Fruit fly (Drosophila melanogaster) whole organism, embryonic: Measurements from ENCODE around the gene pros.

Experiments
- Aef1 ChIP-seq: fragments of 200-800 bp; sonication (Bioruptor generic); IDR thresholded peaks from 3 replicates; pipeline ENCODE4 v1.3.6; 2022; ENCODE audit warnings: missing biosample characterization, missing genetic modification characterization
- CG10267 ChIP-seq: fragments of 200-800 bp; sonication (Bioruptor generic); optimal IDR thresholded peaks from 2 replicates; lab custom pipeline; 2018; ENCODE audit warnings: missing biosample characterization, mild to moderate bottlenecking, missing genetic modification characterization, moderate library complexity
- CG10543 ChIP-seq: fragments of 200-800 bp; sonication (Bioruptor generic); optimal IDR thresholded peaks from 3 replicates; lab custom pipeline; 2017; ENCODE audit warnings: missing biosample characterization, mild to moderate bottlenecking, missing genetic modification characterization, moderate library complexity
- CG10959 ChIP-seq: fragments of 200-800 bp; sonication (Bioruptor generic); IDR thresholded peaks from 2 replicates; pipeline ENCODE4 v1.3.6; 2022; ENCODE audit warnings: missing biosample characterization, missing genetic modification characterization
- CG1233 ChIP-seq: fragments of 200-800 bp; sonication (Bioruptor generic); optimal IDR thresholded peaks from 4 replicates; lab custom pipeline; 2018; ENCODE audit warnings: missing biosample characterization, mild to moderate bottlenecking, missing genetic modification characterization
- CG12942 ChIP-seq: fragments of 200-800 bp; sonication (Bioruptor generic); optimal IDR thresholded peaks from 3 replicates; lab custom pipeline; 2016; ENCODE audit warnings: missing biosample characterization, missing genetic modification characterization
- CG13287 ChIP-seq: fragments of 200-800 bp; sonication (Bioruptor generic); IDR thresholded peaks from 2 replicates; pipeline ENCODE4 v1.3.6; 2022; ENCODE audit warnings: missing biosample characterization, missing genetic modification characterization; ENCODE audit not compliant: partially characterized antibody
- CG13894 ChIP-seq: fragments of 200-800 bp; sonication (Bioruptor generic); optimal IDR thresholded peaks from 3 replicates; lab custom pipeline; 2018; ENCODE audit warnings: missing biosample characterization, mild to moderate bottlenecking, missing genetic modification characterization, moderate library complexity
- CG14710 ChIP-seq: fragments of 200-800 bp; sonication (Bioruptor generic); optimal IDR thresholded peaks from 3 replicates; lab custom pipeline; 2019; ENCODE audit warnings: missing biosample characterization, mild to moderate bottlenecking, missing genetic modification characterization, moderate library complexity
- CG15696 ChIP-seq: fragments of 200-800 bp; sonication (Bioruptor generic); optimal IDR thresholded peaks from 2 replicates; lab custom pipeline; 2019; ENCODE audit warnings: missing biosample characterization, mild to moderate bottlenecking, missing genetic modification characterization, moderate library complexity
- CG16813 ChIP-seq: fragments of 200-800 bp; sonication (Bioruptor generic); IDR thresholded peaks from 3 replicates; pipeline ENCODE4 v1.3.6; 2022; ENCODE audit warnings: missing biosample characterization, missing genetic modification characterization; ENCODE audit not compliant: partially characterized antibody
- CG17361 ChIP-seq: fragments of 200-800 bp; sonication (Bioruptor generic); IDR thresholded peaks from 3 replicates; pipeline ENCODE4 v1.3.6; 2022; ENCODE audit warnings: missing biosample characterization, missing genetic modification characterization
- CG2875 ChIP-seq: fragments of 200-800 bp; sonication (Bioruptor generic); optimal IDR thresholded peaks from 2 replicates; lab custom pipeline; 2017; ENCODE audit warnings: missing biosample characterization, mild to moderate bottlenecking, missing genetic modification characterization, missing genetic modification reagents
- CG30431 ChIP-seq: fragments of 200-800 bp; sonication (Bioruptor generic); optimal IDR thresholded peaks from 2 replicates; lab custom pipeline; 2017; ENCODE audit warnings: missing biosample characterization, missing genetic modification characterization
- CG3065 ChIP-seq: fragments of 200-800 bp; sonication (Bioruptor generic); optimal IDR thresholded peaks from 2 replicates; lab custom pipeline; 2016; ENCODE audit warnings: missing biosample characterization, missing genetic modification characterization
- CG31441 ChIP-seq: fragments of 200-800 bp; sonication (Bioruptor generic); IDR thresholded peaks from 2 replicates; pipeline ENCODE4 v1.3.6; 2022; ENCODE audit warnings: missing biosample characterization, missing genetic modification characterization
- CG3407 ChIP-seq: fragments of 200-800 bp; sonication (Bioruptor generic); optimal IDR thresholded peaks from 2 replicates; lab custom pipeline; 2018; ENCODE audit warnings: missing biosample characterization, mild to moderate bottlenecking, missing genetic modification characterization
- CG4424 ChIP-seq: fragments of 200-800 bp; sonication (Bioruptor generic); optimal IDR thresholded peaks from 3 replicates; lab custom pipeline; 2016; ENCODE audit warnings: missing biosample characterization, missing genetic modification characterization
- CG6791 ChIP-seq: fragments of 200-800 bp; sonication (Bioruptor generic); IDR thresholded peaks from 3 replicates; pipeline ENCODE4 v1.3.6; 2022; ENCODE audit warnings: missing biosample characterization, missing genetic modification characterization; ENCODE audit not compliant: partially characterized antibody
- CG7372 ChIP-seq: fragments of 200-800 bp; sonication (Bioruptor generic); IDR thresholded peaks from 2 replicates; pipeline ENCODE4 v1.3.6; 2022; ENCODE audit warnings: missing biosample characterization, missing genetic modification characterization
- CG8388 ChIP-seq: fragments of 200-800 bp; sonication (Bioruptor generic); optimal IDR thresholded peaks from 2 replicates; lab custom pipeline; 2019; ENCODE audit warnings: missing biosample characterization, mild to moderate bottlenecking, missing genetic modification characterization, moderate library complexity
- CG8765 ChIP-seq: fragments of 200-800 bp; sonication (Bioruptor generic); IDR thresholded peaks from 2 replicates; pipeline ENCODE4 v1.3.6; 2022; ENCODE audit warnings: missing biosample characterization, missing genetic modification characterization
- CTCF ChIP-seq: fragments of 200-800 bp; sonication (Bioruptor generic); optimal IDR thresholded peaks from 2 replicates; lab custom pipeline; 2017; ENCODE audit warnings: missing biosample characterization, mild to moderate bottlenecking, missing genetic modification characterization, moderate library complexity
- Camta ChIP-seq: fragments of 200-800 bp; sonication (Bioruptor generic); optimal IDR thresholded peaks from 2 replicates; lab custom pipeline; 2016; ENCODE audit warnings: missing biosample characterization, missing genetic modification characterization
- Doc2 ChIP-seq: fragments of 200-800 bp; sonication (Bioruptor generic); IDR thresholded peaks from 2 replicates; pipeline ENCODE4 v1.3.6; 2022; ENCODE audit warnings: missing biosample characterization, missing genetic modification characterization
- Drgx ChIP-seq: fragments of 200-800 bp; sonication (Bioruptor generic); IDR thresholded peaks from 2 replicates; pipeline ENCODE4 v1.3.6; 2022; ENCODE audit warnings: missing biosample characterization, missing genetic modification characterization
- Elba2 ChIP-seq: fragments of 200-800 bp; sonication (Bioruptor generic); optimal IDR thresholded peaks from 3 replicates; lab custom pipeline; 2016; ENCODE audit warnings: missing biosample characterization, missing genetic modification characterization
- H15 ChIP-seq: fragments of 200-800 bp; sonication (Bioruptor generic); IDR thresholded peaks from 3 replicates; pipeline ENCODE4 v1.3.6; 2022; ENCODE audit warnings: missing biosample characterization, missing genetic modification characterization
- H2.0 ChIP-seq: fragments of 200-800 bp; sonication (Bioruptor generic); IDR thresholded peaks from 2 replicates; pipeline ENCODE4 v1.3.6; 2022; ENCODE audit warnings: missing biosample characterization, missing genetic modification characterization
- Lhr ChIP-seq: fragments of 200-800 bp; sonication (Bioruptor generic); optimal IDR thresholded peaks from 3 replicates; lab custom pipeline; 2017; ENCODE audit warnings: mild to moderate bottlenecking, missing biosample characterization, missing genetic modification reagents, missing genetic modification characterization
- Rx ChIP-seq: fragments of 200-800 bp; sonication (Bioruptor generic); IDR thresholded peaks from 2 replicates; pipeline ENCODE4 v1.3.6; 2022; ENCODE audit warnings: missing biosample characterization, missing genetic modification characterization
- Xrp1 ChIP-seq: fragments of 200-800 bp; sonication (Bioruptor generic); IDR thresholded peaks from 2 replicates; pipeline ENCODE4 v1.3.6; 2022; ENCODE audit warnings: missing biosample characterization, missing genetic modification characterization
- YL-1 ChIP-seq: fragments of 200-800 bp; sonication (Bioruptor generic); optimal IDR thresholded peaks from 3 replicates; lab custom pipeline; 2017; ENCODE audit warnings: missing biosample characterization, mild to moderate bottlenecking, missing genetic modification characterization
- ac ChIP-seq: fragments of 200-800 bp; sonication (Bioruptor generic); optimal IDR thresholded peaks from 3 replicates; lab custom pipeline; 2017; ENCODE audit warnings: missing biosample characterization, mild to moderate bottlenecking, missing genetic modification characterization
- chm ChIP-seq: fragments of 200-800 bp; sonication (Bioruptor generic); IDR thresholded peaks from 2 replicates; pipeline ENCODE4 v1.3.6; 2022; ENCODE audit warnings: missing biosample characterization, missing genetic modification characterization
- exex ChIP-seq: fragments of 200-800 bp; sonication (Bioruptor generic); optimal IDR thresholded peaks from 4 replicates; lab custom pipeline; 2018; ENCODE audit warnings: missing biosample characterization, mild to moderate bottlenecking, missing genetic modification characterization, moderate library complexity
- gce ChIP-seq: fragments of 200-800 bp; sonication (Bioruptor generic); IDR thresholded peaks from 3 replicates; pipeline ENCODE4 v1.3.6; 2022; ENCODE audit warnings: missing biosample characterization, missing genetic modification characterization
- gsb-n ChIP-seq: fragments of 200-800 bp; sonication (Bioruptor generic); optimal IDR thresholded peaks from 3 replicates; lab custom pipeline; 2018; ENCODE audit warnings: missing biosample characterization, mild to moderate bottlenecking, missing genetic modification characterization
- gt ChIP-seq: fragments of 200-800 bp; sonication (Bioruptor generic); IDR thresholded peaks from 2 replicates; pipeline ENCODE4 v1.3.6; 2022; ENCODE audit warnings: missing biosample characterization, missing genetic modification characterization
- hkb ChIP-seq, 2 experiments: fragments of 200-800 bp in 1 of 2; fragments of >200 bp in 1 of 2; sonication (Bioruptor generic) in 1 of 2; IDR thresholded peaks in 1 of 2; optimal IDR thresholded peaks in 1 of 2; 2 replicates each; pipeline versions ENCODE4 v1.3.6 to Lab custom; 2017 to 2022; ENCODE audit warnings: missing biosample characterization in 1 of 2, missing genetic modification characterization in 1 of 2
- pros ChIP-seq: fragments of 200-800 bp; sonication (Bioruptor generic); optimal IDR thresholded peaks from 3 replicates; lab custom pipeline; 2019; ENCODE audit warnings: missing biosample characterization, mild to moderate bottlenecking, missing genetic modification characterization, moderate library complexity
- ro ChIP-seq: fragments of 200-800 bp; sonication (Bioruptor generic); IDR thresholded peaks from 2 replicates; pipeline ENCODE4 v1.3.6; 2022; ENCODE audit warnings: missing biosample characterization, missing genetic modification characterization
- tio ChIP-seq: fragments of 200-800 bp; sonication (Bioruptor generic); optimal IDR thresholded peaks from 2 replicates; lab custom pipeline; 2017; ENCODE audit warnings: missing biosample characterization, missing genetic modification characterization, inconsistent platforms
- vfl ChIP-seq: fragments of 200-800 bp; sonication (Bioruptor generic); optimal IDR thresholded peaks from 2 replicates; lab custom pipeline; 2016; ENCODE audit warnings: missing biosample characterization, missing genetic modification characterization
- zfh1 ChIP-seq: fragments of 200-800 bp; sonication (Bioruptor generic); IDR thresholded peaks from 3 replicates; pipeline ENCODE4 v1.3.6; 2022; ENCODE audit warnings: missing biosample characterization, missing genetic modification characterization

Gene pros

dm6 chr3R:11392805-11393204, 64.5 kb downstream of the pros start (continued):
- peak; percentile 60 for TF ChIP-seq CG8388 (GFP tag; lab: Kevin White, UChicago)
- TF ChIP-seq CG3407 (GFP tag; lab: Kevin White, UChicago) = peak; percentile 63
- TF ChIP-seq tio = peak; percentile 29
- peak; percentile 62 for TF ChIP-seq Elba2 (GFP tag; lab: Kevin White, UChicago)
- peak; percentile 86 for TF ChIP-seq CG30431
- TF ChIP-seq CG10543 = no peak
- peak; percentile 92 for TF ChIP-seq zfh1 (GFP tag; lab: Robert Waterston, UW)
- TF ChIP-seq CG7372 (GFP tag; lab: Robert Waterston, UW) = no peak; the same call in none of the 2 replicates
- peak; percentile 82 for TF ChIP-seq CG10959 (GFP tag; lab: Robert Waterston, UW)
- TF ChIP-seq Rx (GFP tag; lab: Robert Waterston, UW) = peak; percentile 74
- peak; percentile 88 for TF ChIP-seq CG1233 (GFP tag; lab: Kevin White, UChicago)
- no peak for TF ChIP-seq Doc2 (GFP tag; lab: Robert Waterston, UW)
- TF ChIP-seq Xrp1 (GFP tag; lab: Robert Waterston, UW) = peak; percentile 53; the same call in 1 of the 2 replicates
- peak; percentile 94 for TF ChIP-seq ac (GFP tag; lab: Kevin White, UChicago)
- TF ChIP-seq gsb-n (tag; lab: Kevin White, UChicago) = peak; percentile 61
- TF ChIP-seq CG14710 (tag; lab: Kevin White, UChicago) = peak; percentile 65
- TF ChIP-seq vfl (GFP tag; lab: Kevin White, UChicago) = no peak
- peak; percentile 47 for TF ChIP-seq CTCF
- TF ChIP-seq gt (GFP tag; lab: Robert Waterston, UW) = peak; percentile 63
- no peak for TF ChIP-seq hkb (optimal IDR thresholded peaks at IDR 0.05; lab: Kevin White, UChicago)
- no peak; the same call in 1 of the 2 replicates for TF ChIP-seq hkb (GFP tag; IDR thresholded peaks at IDR 0.05; lab: Robert Waterston, UW)
- peak; percentile 21 for TF ChIP-seq CG12942
- TF ChIP-seq CG13287 (GFP tag; lab: Robert Waterston, UW) = no peak
- peak; percentile 41 for TF ChIP-seq pros (GFP tag; lab: Kevin White, UChicago)
- peak; percentile 62 for TF ChIP-seq Lhr (GFP tag; lab: Kevin White, UChicago)
- no peak for TF ChIP-seq exex (tag; lab: Kevin White, UChicago)
- TF ChIP-seq CG2875 = peak; percentile 78
- peak; percentile 77 for TF ChIP-seq CG4424
- TF ChIP-seq Camta (GFP tag; lab: Kevin White, UChicago) = peak; percentile 59
- peak; percentile 50 for TF ChIP-seq CG10267 (tag; lab: Kevin White, UChicago)
- peak; percentile 81; the same call in 1 of the 2 replicates for TF ChIP-seq chm
- peak; percentile 26; the same call in 1 of the 2 replicates for TF ChIP-seq CG8765 (GFP tag; lab: Robert Waterston, UW)
- TF ChIP-seq ro (GFP tag; lab: Robert Waterston, UW) = 0 out of 2 replicates have a peak, but pooled peaks have one; percentile 37
- TF ChIP-seq Aef1 (GFP tag; lab: Robert Waterston, UW) = 0 out of 3 replicates have a peak, but pooled peaks have one; percentile 33
- TF ChIP-seq CG3065 (GFP tag; lab: Kevin White, UChicago) = peak; percentile 51
- no peak; the same call in 1 of the 2 replicates for TF ChIP-seq CG31441 (GFP tag; lab: Robert Waterston, UW)
- peak; percentile 79 for TF ChIP-seq H15 (GFP tag; lab: Robert Waterston, UW)
- TF ChIP-seq, all 482 proteins: peak for 251

- TF ChIP-seq CG6791 (no peak), CG13894 (tag; lab: Kevin White, UChicago) (no peak), CTCF (peak; percentile 60), ro (GFP tag; lab: Robert Waterston, UW) (no peak), Drgx (GFP tag; lab: Robert Waterston, UW) (no peak), CG15696 (tag; lab: Kevin White, UChicago) (no peak), gce (no peak), H2.0 (no peak), YL-1 (GFP tag; lab: Kevin White, UChicago) (no peak), CG16813 (GFP tag; lab: Robert Waterston, UW) (0 out of 3 replicates have a peak, but pooled peaks have one; percentile 13), CG17361 (no peak)
Measured at dm6 chr3R:11393896-11394295, 65.6 kb downstream of the pros start.
